Worm (Caenorhabditis elegans): ENCODE data around the gene ddo-1.

DNA sequence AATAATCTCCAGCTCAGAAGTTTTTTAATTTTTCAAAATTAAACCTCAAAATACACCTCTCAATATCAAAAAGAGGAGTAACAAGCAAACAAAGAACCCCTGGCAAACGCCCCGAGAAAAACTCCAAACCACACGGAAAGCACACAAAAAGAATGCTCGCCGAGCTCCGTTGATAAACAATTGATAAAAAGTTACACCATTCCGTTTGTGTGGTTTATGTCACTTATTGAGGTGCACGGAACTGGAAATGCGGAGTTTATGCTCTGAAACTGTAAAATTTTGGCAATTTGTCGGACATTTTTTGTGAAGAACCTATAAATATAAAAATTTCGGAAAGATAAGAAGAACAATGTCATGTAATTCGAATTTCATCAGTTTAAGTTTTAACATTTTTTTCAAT lies 24.7 kb downstream of the ddo-1 start:
- TF ChIP-seq mdl-1 (tag; optimal IDR thresholded peaks at IDR 0.05) (no peak), pha-4 (tag; optimal IDR thresholded peaks at IDR 0.05) (peak; percentile 46), fos-1 (tag; optimal IDR thresholded peaks at IDR 0.05) (no peak), sea-2 (GFP tag; optimal IDR thresholded peaks at IDR 0.05) (no peak), skn-1 (tag; optimal IDR thresholded peaks at IDR 0.05) (no peak), aly-2 (tag; optimal IDR thresholded peaks at IDR 0.05) (no peak), lin-15B (tag; optimal IDR thresholded peaks at IDR 0.05) (no peak), tbx-2 (tag; optimal IDR thresholded peaks at IDR 0.05) (no peak), ama-1 (optimal IDR thresholded peaks at IDR 0.05) (no peak), unc-62 (GFP tag; optimal IDR thresholded peaks at IDR 0.05) (no peak), ztf-11 (tag; optimal IDR thresholded peaks at IDR 0.05) (no peak), zag-1 (tag; optimal IDR thresholded peaks at IDR 0.05) (no peak), ZK546.5 (tag; optimal IDR thresholded peaks at IDR 0.05) (no peak), nhr-77 (tag; optimal IDR thresholded peaks at IDR 0.05) (no peak)

Data from whole organism, L3 larva.